Fruit fly (Drosophila melanogaster) whole organism, embryonic: Measurements from ENCODE around the gene rush.

Experiments
- Abd-B ChIP-seq: fragments of 200-800 bp; sonication (Bioruptor generic); optimal IDR thresholded peaks from 2 replicates; lab custom pipeline; 2018; ENCODE audit warnings: missing biosample characterization, mild to moderate bottlenecking, missing genetic modification characterization, moderate library complexity
- CG12155 ChIP-seq: fragments of 200-800 bp; sonication (Bioruptor generic); optimal IDR thresholded peaks from 3 replicates; lab custom pipeline; 2016; ENCODE audit warnings: missing biosample characterization, missing genetic modification characterization
- CG12219 ChIP-seq: fragments of 200-800 bp; sonication (Bioruptor generic); optimal IDR thresholded peaks from 3 replicates; lab custom pipeline; 2018; ENCODE audit warnings: missing biosample characterization, mild to moderate bottlenecking, missing genetic modification characterization
- CG13296 ChIP-seq: fragments of 200-800 bp; sonication (Bioruptor generic); optimal IDR thresholded peaks from 3 replicates; lab custom pipeline; 2018; ENCODE audit warnings: missing biosample characterization, mild to moderate bottlenecking, missing genetic modification characterization
- CG14014 ChIP-seq: fragments of 200-800 bp; sonication (Bioruptor generic); IDR thresholded peaks from 2 replicates; pipeline ENCODE4 v1.3.6; 2022; ENCODE audit warnings: missing biosample characterization, missing genetic modification characterization
- CG14860 ChIP-seq: fragments of 200-800 bp; sonication (Bioruptor generic); IDR thresholded peaks from 3 replicates; pipeline ENCODE4 v1.3.6; 2022; ENCODE audit warnings: missing biosample characterization, missing genetic modification characterization; ENCODE audit not compliant: partially characterized antibody
- CG15479 ChIP-seq: fragments of 200-800 bp; sonication (Bioruptor generic); optimal IDR thresholded peaks from 3 replicates; lab custom pipeline; 2019; ENCODE audit warnings: missing biosample characterization, mild to moderate bottlenecking, missing genetic modification characterization, moderate library complexity
- CG16863 ChIP-seq: fragments of 200-800 bp; sonication (Bioruptor generic); optimal IDR thresholded peaks from 3 replicates; lab custom pipeline; 2016; ENCODE audit warnings: missing biosample characterization, missing genetic modification characterization
- CG17361 ChIP-seq: fragments of 200-800 bp; sonication (Bioruptor generic); IDR thresholded peaks from 3 replicates; pipeline ENCODE4 v1.3.6; 2022; ENCODE audit warnings: missing biosample characterization, missing genetic modification characterization
- CG17612 ChIP-seq: fragments of 200-800 bp; sonication (Bioruptor generic); IDR thresholded peaks from 2 replicates; pipeline ENCODE4 v1.3.6; 2022; ENCODE audit warnings: missing biosample characterization, missing genetic modification characterization
- CG2129 ChIP-seq: fragments of 200-800 bp; sonication (Bioruptor generic); IDR thresholded peaks from 2 replicates; pipeline ENCODE4 v1.3.6; 2022; ENCODE audit warnings: missing biosample characterization, missing genetic modification characterization; ENCODE audit not compliant: partially characterized antibody
- CG2202 ChIP-seq: fragments of 200-800 bp; sonication (Bioruptor generic); optimal IDR thresholded peaks from 2 replicates; lab custom pipeline; 2018; ENCODE audit warnings: missing biosample characterization, mild to moderate bottlenecking, missing genetic modification characterization
- CG32532 ChIP-seq: fragments of 200-800 bp; sonication (Bioruptor generic); IDR thresholded peaks from 2 replicates; pipeline ENCODE4 v1.3.6; 2022; ENCODE audit warnings: missing biosample characterization, missing genetic modification characterization
- CG5245 ChIP-seq: fragments of 200-800 bp; sonication (Bioruptor generic); optimal IDR thresholded peaks from 3 replicates; lab custom pipeline; 2016; ENCODE audit warnings: missing biosample characterization, missing genetic modification characterization
- CG7556 ChIP-seq: fragments of 200-800 bp; sonication (Bioruptor generic); optimal IDR thresholded peaks from 2 replicates; lab custom pipeline; 2017; ENCODE audit warnings: missing biosample characterization, mild to moderate bottlenecking, missing genetic modification characterization
- CG8290 ChIP-seq, 3 experiments: fragments of 200-800 bp; sonication (Bioruptor generic); optimal IDR thresholded peaks; 2 replicates each; lab custom pipeline; 2016 to 2019; ENCODE audit warnings: missing biosample characterization in 3 of 3, missing genetic modification characterization in 3 of 3, mild to moderate bottlenecking in 2 of 3, moderate library complexity in 1 of 3
- CG9609 ChIP-seq: fragments of 200-800 bp; sonication (Bioruptor generic); optimal IDR thresholded peaks from 3 replicates; lab custom pipeline; 2016; ENCODE audit warnings: missing biosample characterization, missing genetic modification characterization
- D19A ChIP-seq: fragments of 200-800 bp; optimal IDR thresholded peaks from 3 replicates; lab custom pipeline; 2019; ENCODE audit warnings: missing biosample characterization, mild to moderate bottlenecking, missing genetic modification characterization, moderate library complexity
- Dfd ChIP-seq, 2 experiments: fragments of >200 bp; optimal IDR thresholded peaks; 2 replicates each; lab custom pipeline; 2017; ENCODE audit warnings: missing biosample characterization in 2 of 2, missing genetic modification characterization in 2 of 2
- Dref ChIP-seq: fragments of 200-800 bp; sonication (Bioruptor generic); IDR thresholded peaks from 2 replicates; pipeline ENCODE4 v1.3.6; 2022; ENCODE audit warnings: missing biosample characterization, missing genetic modification characterization
- E2f2 ChIP-seq: fragments of 200-800 bp; sonication (Bioruptor generic); IDR thresholded peaks from 2 replicates; pipeline ENCODE4 v1.3.6; 2022; ENCODE audit warnings: missing biosample characterization, missing genetic modification characterization
- Fer1 ChIP-seq: fragments of 200-800 bp; sonication (Bioruptor generic); optimal IDR thresholded peaks from 2 replicates; lab custom pipeline; 2017; ENCODE audit warnings: missing biosample characterization, mild to moderate bottlenecking, missing genetic modification characterization
- MESR4 ChIP-seq: fragments of 200-800 bp; sonication (Bioruptor generic); optimal IDR thresholded peaks from 2 replicates; lab custom pipeline; 2018; ENCODE audit warnings: missing biosample characterization, mild to moderate bottlenecking, missing genetic modification characterization, moderate library complexity
- MTF-1 ChIP-seq: fragments of 200-800 bp; sonication (Bioruptor generic); optimal IDR thresholded peaks from 2 replicates; lab custom pipeline; 2018; ENCODE audit warnings: missing biosample characterization, mild to moderate bottlenecking, missing genetic modification characterization, borderline replicate concordance
- Nf-YC ChIP-seq: fragments of 200-800 bp; optimal IDR thresholded peaks from 3 replicates; lab custom pipeline; 2019; ENCODE audit warnings: missing biosample characterization, mild to moderate bottlenecking, missing genetic modification characterization, moderate library complexity
- NfI ChIP-seq: fragments of 200-800 bp; sonication (Bioruptor generic); optimal IDR thresholded peaks from 3 replicates; lab custom pipeline; 2018; ENCODE audit warnings: missing biosample characterization, mild to moderate bottlenecking, missing genetic modification characterization, moderate library complexity
- Ravus ChIP-seq: fragments of 200-800 bp; sonication (Bioruptor generic); IDR thresholded peaks from 2 replicates; pipeline ENCODE4 v1.3.6; 2022; ENCODE audit warnings: missing biosample characterization, missing genetic modification characterization
- Scr ChIP-seq: fragments of 200-800 bp; sonication (Bioruptor generic); IDR thresholded peaks from 2 replicates; pipeline ENCODE4 v1.3.6; 2022; ENCODE audit warnings: missing biosample characterization, missing genetic modification characterization; ENCODE audit not compliant: partially characterized antibody
- Sin3A ChIP-seq: fragments of >200 bp; optimal IDR thresholded peaks from 2 replicates; lab custom pipeline; 2018
- Sry-β ChIP-seq: fragments of 200-800 bp; sonication (Bioruptor generic); optimal IDR thresholded peaks from 2 replicates; lab custom pipeline; 2018; ENCODE audit warnings: missing biosample characterization, mild to moderate bottlenecking, missing genetic modification characterization, moderate library complexity
- abd-A ChIP-seq: fragments of 200-800 bp; sonication (Bioruptor generic); optimal IDR thresholded peaks from 3 replicates; lab custom pipeline; 2019; ENCODE audit warnings: missing biosample characterization, mild to moderate bottlenecking, missing genetic modification characterization, moderate library complexity
- cas ChIP-seq: fragments of 200-800 bp; sonication (Bioruptor generic); IDR thresholded peaks from 2 replicates; pipeline ENCODE4 v1.3.6; 2022; ENCODE audit warnings: missing biosample characterization, missing genetic modification characterization
- croc ChIP-seq: fragments of 200-800 bp; sonication (Bioruptor generic); conservative IDR thresholded peaks from 3 replicates; pipeline ENCODE4 v1.3.6; 2022; ENCODE audit warnings: missing biosample characterization, missing genetic modification characterization
- dpn ChIP-seq, 2 experiments: fragments of 200-800 bp; sonication (Bioruptor generic); optimal IDR thresholded peaks; 3 replicates each; lab custom pipeline; 2016; ENCODE audit warnings: missing biosample characterization in 2 of 2, missing genetic modification characterization in 2 of 2
- hbn ChIP-seq: fragments of 200-800 bp; sonication (Bioruptor generic); IDR thresholded peaks from 2 replicates; pipeline ENCODE4 v1.3.6; 2022; ENCODE audit warnings: missing biosample characterization, missing genetic modification characterization; ENCODE audit not compliant: partially characterized antibody
- ind ChIP-seq: fragments of 200-800 bp; sonication (Bioruptor generic); optimal IDR thresholded peaks from 3 replicates; lab custom pipeline; 2016; ENCODE audit warnings: missing biosample characterization, missing genetic modification characterization
- jigr1 ChIP-seq: fragments of 200-800 bp; sonication (Bioruptor generic); IDR thresholded peaks from 3 replicates; pipeline ENCODE4 v1.3.6; 2022; ENCODE audit warnings: missing biosample characterization, missing genetic modification characterization
- kah ChIP-seq: fragments of 200-800 bp; sonication (Bioruptor generic); optimal IDR thresholded peaks from 2 replicates; lab custom pipeline; 2018; ENCODE audit warnings: missing biosample characterization, mild to moderate bottlenecking, missing genetic modification characterization
- ken ChIP-seq: fragments of 200-800 bp; sonication (Bioruptor generic); IDR thresholded peaks from 3 replicates; pipeline ENCODE4 v1.3.6; 2022; ENCODE audit warnings: missing biosample characterization, missing genetic modification characterization
- lmd ChIP-seq: fragments of 200-800 bp; sonication (Bioruptor generic); IDR thresholded peaks from 2 replicates; pipeline ENCODE4 v1.3.6; 2022; ENCODE audit warnings: missing biosample characterization, missing genetic modification characterization
- nerfin-2 ChIP-seq: fragments of 200-800 bp; sonication (Bioruptor generic); IDR thresholded peaks from 2 replicates; pipeline ENCODE4 v1.3.6; 2022; ENCODE audit warnings: missing biosample characterization, missing genetic modification characterization; ENCODE audit not compliant: partially characterized antibody
- pan ChIP-seq, 4 experiments: fragments of >200 bp in 3 of 4; fragments of 200-800 bp in 1 of 4; sonication (Bioruptor generic) in 1 of 4; optimal IDR thresholded peaks in 3 of 4; IDR thresholded peaks in 1 of 4; 2 replicates each; pipeline versions ENCODE4 v1.3.6 to Lab custom; 2017 to 2022; ENCODE audit warnings: missing biosample characterization in 2 of 4, missing genetic modification characterization in 2 of 4, mixed read lengths in 1 of 4
- slbo ChIP-seq: fragments of 200-800 bp; sonication (Bioruptor generic); IDR thresholded peaks from 2 replicates; pipeline ENCODE4 v1.3.6; 2022; ENCODE audit warnings: missing biosample characterization, missing genetic modification characterization
- sqz ChIP-seq: fragments of 200-800 bp; sonication (Bioruptor generic); optimal IDR thresholded peaks from 3 replicates; lab custom pipeline; 2018; ENCODE audit warnings: missing biosample characterization, mild to moderate bottlenecking, missing genetic modification characterization
- ssp ChIP-seq: fragments of 200-800 bp; sonication (Bioruptor generic); IDR thresholded peaks from 2 replicates; pipeline ENCODE4 v1.3.6; 2022; ENCODE audit warnings: missing biosample characterization, missing genetic modification characterization
- tna ChIP-seq: fragments of 200-800 bp; sonication (Bioruptor generic); IDR thresholded peaks from 2 replicates; pipeline ENCODE4 v1.3.6; 2022; ENCODE audit warnings: missing biosample characterization, missing genetic modification characterization; ENCODE audit not compliant: partially characterized antibody
- vvl ChIP-seq: fragments of 200-800 bp; sonication (Bioruptor generic); IDR thresholded peaks from 2 replicates; pipeline ENCODE4 v1.3.6; 2022; ENCODE audit warnings: missing biosample characterization, missing genetic modification characterization
- zen ChIP-seq: fragments of 200-800 bp; sonication (Bioruptor generic); optimal IDR thresholded peaks from 3 replicates; lab custom pipeline; 2018; ENCODE audit warnings: missing biosample characterization, mild to moderate bottlenecking, missing genetic modification characterization, moderate library complexity
- zfh2 ChIP-seq: fragments of 200-800 bp; sonication (Bioruptor generic); optimal IDR thresholded peaks from 2 replicates; lab custom pipeline; 2016; ENCODE audit warnings: missing biosample characterization, missing genetic modification characterization

Gene rush

dm6 chrX:1476848-1477247, 1.5 kb upstream of the rush start, which contains the start of the genes Rab27 and mei-38 (continued):
- 0 out of 2 replicates have a peak, but pooled peaks have one; percentile 36 for TF ChIP-seq tna
- TF ChIP-seq CG13296: no peak
- TF ChIP-seq ind: no peak
- TF ChIP-seq CG12155 (GFP tag; lab: Kevin White, UChicago): peak; percentile 17
- no peak for TF ChIP-seq kah (GFP tag; lab: Kevin White, UChicago)
- peak; percentile 57; the same call in 1 of the 2 replicates for TF ChIP-seq hbn (GFP tag; lab: Robert Waterston, UW)
- TF ChIP-seq CG2129 (GFP tag; lab: Robert Waterston, UW): peak; percentile 37; the same call in 1 of the 2 replicates
- no peak for TF ChIP-seq Nf-YC (tag; lab: Kevin White, UChicago)
- 0 out of 3 replicates have a peak, but pooled peaks have one; percentile 48 for TF ChIP-seq ken (GFP tag; lab: Robert Waterston, UW)
- no peak for TF ChIP-seq abd-A (tag; lab: Kevin White, UChicago)
- TF ChIP-seq zen (tag; lab: Kevin White, UChicago): peak; percentile 53
- peak; percentile 59 for TF ChIP-seq Sin3A (lab: Kevin White, UChicago)
- TF ChIP-seq Ravus (GFP tag; lab: Robert Waterston, UW): no peak
- TF ChIP-seq croc (GFP tag; lab: Robert Waterston, UW): no peak
- no peak for TF ChIP-seq MESR4 (GFP tag; lab: Kevin White, UChicago)
- TF ChIP-seq CG7556: no peak
- no peak for TF ChIP-seq CG5245 (GFP tag; lab: Kevin White, UChicago)
- no peak for TF ChIP-seq sqz (GFP tag; lab: Kevin White, UChicago)
- TF ChIP-seq jigr1 (GFP tag; lab: Robert Waterston, UW): no peak
- TF ChIP-seq Abd-B (GFP tag; lab: Kevin White, UChicago): peak; percentile 2
- no peak for TF ChIP-seq pan (optimal IDR thresholded peaks at IDR 0.05; lab: Kevin White, UChicago)
- TF ChIP-seq pan (GFP tag; optimal IDR thresholded peaks at IDR 0.05 in 1 of 2, IDR thresholded peaks at IDR 0.05 in 1 of 2): peak in 1 of 2 experiments; percentile 19
- TF ChIP-seq vvl (GFP tag; lab: Robert Waterston, UW): peak; percentile 57
- no peak for TF ChIP-seq CG17361 (GFP tag; lab: Robert Waterston, UW)
- peak; percentile 88 for TF ChIP-seq Dref (GFP tag; lab: Robert Waterston, UW)
- TF ChIP-seq lmd (GFP tag; lab: Robert Waterston, UW): no peak
- TF ChIP-seq CG32532 (GFP tag; lab: Robert Waterston, UW): no peak
- no peak for TF ChIP-seq Dfd (GFP tag; optimal IDR thresholded peaks at IDR 0.05; lab: Kevin White, UChicago)
- TF ChIP-seq CG12219 (GFP tag; lab: Kevin White, UChicago): no peak
- TF ChIP-seq nerfin-2 (GFP tag; lab: Robert Waterston, UW): 0 out of 2 replicates have a peak, but pooled peaks have one; percentile 29
- TF ChIP-seq Scr (GFP tag; lab: Robert Waterston, UW): peak; percentile 74
- TF ChIP-seq CG8290 (GFP tag; optimal IDR thresholded peaks at IDR 0.05; lab: Kevin White, UChicago): peak; percentile 67
- TF ChIP-seq CG8290 (tag; optimal IDR thresholded peaks at IDR 0.05; lab: Kevin White, UChicago): peak in 1 of 2 experiments; percentile 44
- TF ChIP-seq E2f2 (GFP tag; lab: Robert Waterston, UW): peak; percentile 97
- peak; percentile 40 to 56 for TF ChIP-seq dpn (GFP tag; optimal IDR thresholded peaks at IDR 0.05; lab: Kevin White, UChicago)
- TF ChIP-seq CG2202 (tag; lab: Kevin White, UChicago): no peak
- no peak for TF ChIP-seq Sry-β (GFP tag; lab: Kevin White, UChicago)
- peak; percentile 9 for TF ChIP-seq Fer1 (GFP tag; lab: Kevin White, UChicago)
- TF ChIP-seq ssp: no peak
- TF ChIP-seq CG14860 (GFP tag; lab: Robert Waterston, UW): no peak
- TF ChIP-seq NfI (GFP tag; lab: Kevin White, UChicago): no peak
- TF ChIP-seq CG15479 (GFP tag; lab: Kevin White, UChicago): no peak
- peak; percentile 57; the same call in 1 of the 2 replicates for TF ChIP-seq slbo (GFP tag; lab: Robert Waterston, UW)
- peak; percentile 53 for TF ChIP-seq zfh2 (GFP tag; lab: Kevin White, UChicago)
- TF ChIP-seq cas (GFP tag; lab: Robert Waterston, UW): no peak
- no peak for TF ChIP-seq CG14014 (GFP tag; lab: Robert Waterston, UW)
- peak; percentile 42 for TF ChIP-seq CG9609
- no peak for TF ChIP-seq CG17612 (GFP tag; lab: Robert Waterston, UW)
- TF ChIP-seq MTF-1 (GFP tag; lab: Kevin White, UChicago): no peak
- no peak for TF ChIP-seq D19A
- no peak for TF ChIP-seq CG16863 (GFP tag; lab: Kevin White, UChicago)
